Fruit fly (Drosophila melanogaster) whole organism, embryonic: ENCODE results near the gene CG43138.

Source experiments
- Adf1 ChIP-seq: fragments of 200-800 bp; sonication (Bioruptor generic); IDR thresholded peaks from 2 replicates; pipeline ENCODE4 v1.3.6; 2022; ENCODE audit warnings: missing biosample characterization, missing genetic modification characterization
- Asciz ChIP-seq: fragments of 200-800 bp; sonication (Bioruptor generic); optimal IDR thresholded peaks from 2 replicates; lab custom pipeline; 2017; ENCODE audit warnings: missing biosample characterization, mild to moderate bottlenecking, missing genetic modification characterization, missing genetic modification reagents
- Awh ChIP-seq: fragments of 200-800 bp; sonication (Bioruptor generic); IDR thresholded peaks from 2 replicates; pipeline ENCODE4, ENCODE4 v1.3.6; 2022; ENCODE audit warnings: missing biosample characterization, missing genetic modification characterization
- CG10147 ChIP-seq: fragments of 200-800 bp; sonication (Bioruptor generic); optimal IDR thresholded peaks from 2 replicates; lab custom pipeline; 2019; ENCODE audit warnings: missing biosample characterization, mild to moderate bottlenecking, missing genetic modification characterization, moderate library complexity
- CG10321 ChIP-seq: fragments of 200-800 bp; sonication (Bioruptor generic); IDR thresholded peaks from 2 replicates; pipeline ENCODE4 v1.3.6; 2022; ENCODE audit warnings: missing biosample characterization, missing genetic modification characterization
- CG10543 ChIP-seq: fragments of 200-800 bp; sonication (Bioruptor generic); optimal IDR thresholded peaks from 3 replicates; lab custom pipeline; 2017; ENCODE audit warnings: missing biosample characterization, mild to moderate bottlenecking, missing genetic modification characterization, moderate library complexity
- CG10959 ChIP-seq: fragments of 200-800 bp; sonication (Bioruptor generic); IDR thresholded peaks from 2 replicates; pipeline ENCODE4 v1.3.6; 2022; ENCODE audit warnings: missing biosample characterization, missing genetic modification characterization
- CG11723 ChIP-seq: fragments of 200-800 bp; sonication (Bioruptor generic); optimal IDR thresholded peaks from 2 replicates; lab custom pipeline; 2017; ENCODE audit warnings: missing biosample characterization, mild to moderate bottlenecking, missing genetic modification characterization
- CG12744 ChIP-seq: fragments of 200-800 bp; sonication (Bioruptor generic); optimal IDR thresholded peaks from 2 replicates; lab custom pipeline; 2016; ENCODE audit warnings: missing biosample characterization, missing genetic modification characterization
- CG13624 ChIP-seq: fragments of 200-800 bp; sonication (Bioruptor generic); optimal IDR thresholded peaks from 2 replicates; lab custom pipeline; 2016; ENCODE audit warnings: missing biosample characterization, missing genetic modification characterization
- CG14014 ChIP-seq: fragments of 200-800 bp; sonication (Bioruptor generic); IDR thresholded peaks from 2 replicates; pipeline ENCODE4 v1.3.6; 2022; ENCODE audit warnings: missing biosample characterization, missing genetic modification characterization
- CG15011 ChIP-seq: fragments of 200-800 bp; sonication (Bioruptor generic); optimal IDR thresholded peaks from 3 replicates; lab custom pipeline; 2018; ENCODE audit warnings: missing biosample characterization, mild to moderate bottlenecking, missing genetic modification characterization
- CG15514 ChIP-seq: fragments of 200-800 bp; sonication (Bioruptor generic); optimal IDR thresholded peaks from 3 replicates; lab custom pipeline; 2017; ENCODE audit warnings: missing biosample characterization, missing genetic modification characterization, mild to moderate bottlenecking, moderate library complexity, missing genetic modification reagents
- CG2199 ChIP-seq: fragments of 200-800 bp; sonication (Bioruptor generic); IDR thresholded peaks from 3 replicates; pipeline ENCODE4 v1.3.6; 2022; ENCODE audit warnings: missing biosample characterization, missing genetic modification characterization
- CG2875 ChIP-seq: fragments of 200-800 bp; sonication (Bioruptor generic); optimal IDR thresholded peaks from 2 replicates; lab custom pipeline; 2017; ENCODE audit warnings: missing biosample characterization, mild to moderate bottlenecking, missing genetic modification characterization, missing genetic modification reagents
- CG34224 ChIP-seq: fragments of 200-800 bp; sonication (Bioruptor generic); IDR thresholded peaks from 3 replicates; pipeline ENCODE4 v1.3.6; 2022; ENCODE audit warnings: missing biosample characterization, missing genetic modification characterization; ENCODE audit not compliant: partially characterized antibody
- CG4360 ChIP-seq: fragments of 200-800 bp; sonication (Bioruptor generic); IDR thresholded peaks from 2 replicates; pipeline ENCODE4 v1.3.6; 2022; ENCODE audit warnings: missing biosample characterization, missing genetic modification characterization
- CG4404 ChIP-seq: fragments of 200-800 bp; sonication (Bioruptor generic); IDR thresholded peaks from 2 replicates; pipeline ENCODE4 v1.3.6; 2022; ENCODE audit warnings: missing biosample characterization, missing genetic modification characterization
- CG4424 ChIP-seq: fragments of 200-800 bp; sonication (Bioruptor generic); optimal IDR thresholded peaks from 3 replicates; lab custom pipeline; 2016; ENCODE audit warnings: missing biosample characterization, missing genetic modification characterization
- CG6854 ChIP-seq: fragments of 200-800 bp; sonication (Bioruptor generic); optimal IDR thresholded peaks from 3 replicates; lab custom pipeline; 2017; ENCODE audit warnings: missing biosample characterization, mild to moderate bottlenecking, missing genetic modification characterization
- CTCF ChIP-seq: fragments of 200-800 bp; sonication (Bioruptor generic); optimal IDR thresholded peaks from 2 replicates; lab custom pipeline; 2017; ENCODE audit warnings: missing biosample characterization, mild to moderate bottlenecking, missing genetic modification characterization, moderate library complexity
- Dip3 ChIP-seq: fragments of 200-800 bp; sonication (Bioruptor generic); optimal IDR thresholded peaks from 3 replicates; lab custom pipeline; 2016; ENCODE audit warnings: missing biosample characterization, missing genetic modification characterization
- E2f2 ChIP-seq: fragments of 200-800 bp; sonication (Bioruptor generic); IDR thresholded peaks from 2 replicates; pipeline ENCODE4 v1.3.6; 2022; ENCODE audit warnings: missing biosample characterization, missing genetic modification characterization
- HmgD ChIP-seq: fragments of 200-800 bp; sonication (Bioruptor generic); optimal IDR thresholded peaks from 3 replicates; lab custom pipeline; 2016; ENCODE audit warnings: missing biosample characterization, missing genetic modification characterization
- Lim3 ChIP-seq: fragments of 200-800 bp; sonication (Bioruptor generic); IDR thresholded peaks from 2 replicates; pipeline ENCODE4 v1.3.6; 2022; ENCODE audit warnings: missing biosample characterization, missing genetic modification characterization
- MBD-R2 ChIP-seq: fragments of 200-800 bp; sonication (Bioruptor generic); IDR thresholded peaks from 2 replicates; pipeline ENCODE4 v1.3.6; 2022; ENCODE audit warnings: missing biosample characterization, missing genetic modification characterization
- Myb ChIP-seq: fragments of 200-800 bp; sonication (Bioruptor generic); optimal IDR thresholded peaks from 2 replicates; lab custom pipeline; 2016; ENCODE audit warnings: missing biosample characterization, missing genetic modification characterization
- Oli ChIP-seq: fragments of 200-800 bp; sonication (Bioruptor generic); optimal IDR thresholded peaks from 2 replicates; lab custom pipeline; 2018; ENCODE audit warnings: missing biosample characterization, mild to moderate bottlenecking, missing genetic modification characterization, moderate library complexity
- PHDP ChIP-seq: fragments of 200-800 bp; sonication (Bioruptor generic); optimal IDR thresholded peaks from 3 replicates; lab custom pipeline; 2018; ENCODE audit warnings: missing biosample characterization, mild to moderate bottlenecking, missing genetic modification characterization, moderate library complexity
- Poxn ChIP-seq: fragments of 200-800 bp; sonication (Bioruptor generic); IDR thresholded peaks from 2 replicates; pipeline ENCODE4 v1.3.6; 2022; ENCODE audit warnings: missing biosample characterization, missing genetic modification characterization
- Side ChIP-seq: fragments of 200-800 bp; sonication (Bioruptor generic); optimal IDR thresholded peaks from 2 replicates; lab custom pipeline; 2016; ENCODE audit warnings: missing biosample characterization, missing genetic modification characterization
- Six4 ChIP-seq: fragments of 200-800 bp; sonication (Bioruptor generic); optimal IDR thresholded peaks from 2 replicates; lab custom pipeline; 2016; ENCODE audit warnings: missing biosample characterization, missing genetic modification characterization
- Xbp1 ChIP-seq: fragments of 200-800 bp; sonication (Bioruptor generic); optimal IDR thresholded peaks from 3 replicates; lab custom pipeline; 2016; ENCODE audit warnings: missing biosample characterization, mild to moderate bottlenecking, missing genetic modification characterization
- ash1 ChIP-seq: fragments of 200-800 bp; sonication (Bioruptor generic); optimal IDR thresholded peaks from 2 replicates; lab custom pipeline; 2018; ENCODE audit warnings: missing biosample characterization, mild to moderate bottlenecking, missing genetic modification characterization
- chm ChIP-seq: fragments of 200-800 bp; sonication (Bioruptor generic); IDR thresholded peaks from 2 replicates; pipeline ENCODE4 v1.3.6; 2022; ENCODE audit warnings: missing biosample characterization, missing genetic modification characterization
- dimm ChIP-seq: fragments of 200-800 bp; sonication (Bioruptor generic); IDR thresholded peaks from 2 replicates; pipeline ENCODE4 v1.3.6; 2022; ENCODE audit warnings: missing biosample characterization, missing genetic modification characterization
- exex ChIP-seq: fragments of 200-800 bp; sonication (Bioruptor generic); optimal IDR thresholded peaks from 4 replicates; lab custom pipeline; 2018; ENCODE audit warnings: missing biosample characterization, mild to moderate bottlenecking, missing genetic modification characterization, moderate library complexity
- fd3F ChIP-seq: fragments of 200-800 bp; sonication (Bioruptor generic); optimal IDR thresholded peaks from 2 replicates; lab custom pipeline; 2018; ENCODE audit warnings: missing biosample characterization, mild to moderate bottlenecking, missing genetic modification characterization, moderate library complexity
- ind ChIP-seq: fragments of 200-800 bp; sonication (Bioruptor generic); optimal IDR thresholded peaks from 3 replicates; lab custom pipeline; 2016; ENCODE audit warnings: missing biosample characterization, missing genetic modification characterization
- jing ChIP-seq: fragments of 200-800 bp; sonication (Bioruptor generic); optimal IDR thresholded peaks from 2 replicates; lab custom pipeline; 2018; ENCODE audit warnings: missing biosample characterization, mild to moderate bottlenecking, missing genetic modification characterization
- ken ChIP-seq: fragments of 200-800 bp; sonication (Bioruptor generic); IDR thresholded peaks from 3 replicates; pipeline ENCODE4 v1.3.6; 2022; ENCODE audit warnings: missing biosample characterization, missing genetic modification characterization
- knrl ChIP-seq: fragments of 200-800 bp; sonication (Bioruptor generic); IDR thresholded peaks from 3 replicates; pipeline ENCODE4 v1.3.6; 2022; ENCODE audit warnings: missing biosample characterization, missing genetic modification characterization; ENCODE audit not compliant: partially characterized antibody
- luna ChIP-seq: fragments of 200-800 bp; sonication (Bioruptor generic); optimal IDR thresholded peaks from 2 replicates; lab custom pipeline; 2016; ENCODE audit warnings: missing biosample characterization, missing genetic modification characterization
- org-1 ChIP-seq: fragments of 200-800 bp; sonication (Bioruptor generic); optimal IDR thresholded peaks from 2 replicates; lab custom pipeline; 2017; ENCODE audit warnings: missing biosample characterization, missing genetic modification characterization
- pho ChIP-seq: fragments of 200-800 bp; sonication (Bioruptor generic); optimal IDR thresholded peaks from 2 replicates; lab custom pipeline; 2016; ENCODE audit warnings: missing biosample characterization, missing genetic modification characterization
- prd ChIP-seq, 3 experiments: fragments of >200 bp in 2 of 3; fragments of 200-800 bp in 1 of 3; sonication (Bioruptor generic) in 1 of 3; optimal IDR thresholded peaks in 2 of 3; IDR thresholded peaks in 1 of 3; 2 replicates in 2 of 3; 3 replicates in 1 of 3; pipeline versions ENCODE4 v1.3.6 to Lab custom; 2017 to 2022; ENCODE audit warnings: missing biosample characterization in 1 of 3, missing genetic modification characterization in 1 of 3
- seq ChIP-seq: fragments of 200-800 bp; sonication (Bioruptor generic); IDR thresholded peaks from 2 replicates; pipeline ENCODE4 v1.3.6; 2022; ENCODE audit warnings: missing biosample characterization, missing genetic modification characterization
- sug ChIP-seq: fragments of 200-800 bp; optimal IDR thresholded peaks from 2 replicates; lab custom pipeline; 2019; ENCODE audit warnings: missing biosample characterization, mild to moderate bottlenecking, missing genetic modification characterization, moderate library complexity
- trem ChIP-seq: fragments of 200-800 bp; optimal IDR thresholded peaks from 3 replicates; lab custom pipeline; 2019; ENCODE audit warnings: missing biosample characterization, mild to moderate bottlenecking, missing genetic modification characterization, moderate library complexity
- trh ChIP-seq: fragments of 200-800 bp; sonication (Bioruptor generic); optimal IDR thresholded peaks from 2 replicates; lab custom pipeline; 2016; ENCODE audit warnings: missing biosample characterization, missing genetic modification characterization
- zen ChIP-seq: fragments of 200-800 bp; sonication (Bioruptor generic); optimal IDR thresholded peaks from 3 replicates; lab custom pipeline; 2018; ENCODE audit warnings: missing biosample characterization, mild to moderate bottlenecking, missing genetic modification characterization, moderate library complexity
- zen2 ChIP-seq: fragments of 200-800 bp; sonication (Bioruptor generic); IDR thresholded peaks from 3 replicates; pipeline ENCODE4 v1.3.6; 2022; ENCODE audit warnings: missing biosample characterization, missing genetic modification characterization; ENCODE audit not compliant: partially characterized antibody

CG43138 gene

DNA sequence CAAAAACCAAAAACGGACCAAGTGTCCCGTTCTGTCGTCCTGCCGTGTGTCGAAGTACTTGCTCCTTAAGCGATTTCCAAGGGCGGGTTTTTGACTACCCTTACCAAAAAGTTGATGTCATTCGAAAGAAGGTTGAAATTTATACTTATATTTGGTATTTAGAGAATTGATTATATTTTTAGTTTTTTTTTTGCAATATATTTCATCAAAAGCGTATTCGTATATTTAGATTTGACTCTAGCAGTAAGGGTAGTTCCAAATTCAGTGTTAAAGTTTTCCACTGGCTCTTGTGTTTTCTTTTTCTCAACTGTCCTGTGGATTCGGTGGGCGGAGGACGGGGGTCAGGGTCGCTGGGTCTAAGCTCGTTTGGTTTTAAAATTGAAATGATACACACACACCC is 22.6 kb downstream of the CG43138 start (continued):
- no peak for TF ChIP-seq Myb (GFP tag; lab: Kevin White, UChicago)
- no peak for TF ChIP-seq Six4 (GFP tag; lab: Kevin White, UChicago)
- no peak for TF ChIP-seq fd3F (GFP tag; lab: Kevin White, UChicago)
- TF ChIP-seq chm, result no peak
- no peak for TF ChIP-seq Adf1 (GFP tag; lab: Robert Waterston, UW)
- no peak for TF ChIP-seq MBD-R2 (GFP tag; lab: Robert Waterston, UW)
- no peak for TF ChIP-seq dimm (GFP tag; lab: Robert Waterston, UW)
- TF ChIP-seq Xbp1, result peak; percentile 1
- no peak for TF ChIP-seq CG10959 (GFP tag; lab: Robert Waterston, UW)
- TF ChIP-seq CG14014 (GFP tag; lab: Robert Waterston, UW), result 0 out of 2 replicates have a peak, but pooled peaks have one; percentile 27
- no peak for TF ChIP-seq Poxn
- TF ChIP-seq CTCF, result no peak
- peak; percentile 65 for TF ChIP-seq Awh (GFP tag; lab: Robert Waterston, UW)
- peak; percentile 50 for TF ChIP-seq PHDP (tag; lab: Kevin White, UChicago)
- TF ChIP-seq CG15011 (GFP tag; lab: Kevin White, UChicago), result no peak
- no peak for TF ChIP-seq CG10147 (GFP tag; lab: Kevin White, UChicago)
- peak; percentile 7 for TF ChIP-seq CG4424 (GFP tag; lab: Kevin White, UChicago)
- no peak for TF ChIP-seq CG10543 (GFP tag; lab: Kevin White, UChicago)
- no peak for TF ChIP-seq org-1 (GFP tag; lab: Kevin White, UChicago)
- TF ChIP-seq CG10321 (GFP tag; lab: Robert Waterston, UW), result no peak
- no peak for TF ChIP-seq CG13624 (GFP tag; lab: Kevin White, UChicago)
- TF ChIP-seq ken (GFP tag; lab: Robert Waterston, UW), result peak; percentile 15; the same call in 1 of the 3 replicates
- TF ChIP-seq CG34224, result no peak
- TF ChIP-seq pho (GFP tag; lab: Kevin White, UChicago), result no peak
- no peak for TF ChIP-seq CG4404
- no peak for TF ChIP-seq CG12744 (GFP tag; lab: Kevin White, UChicago)
- no peak for TF ChIP-seq CG6854
- TF ChIP-seq prd (optimal IDR thresholded peaks at IDR 0.05; lab: Kevin White, UChicago), result no peak
- peak; percentile 58; the same call in 1 of the 3 replicates for TF ChIP-seq prd (GFP tag; IDR thresholded peaks at IDR 0.05; lab: Robert Waterston, UW)
- TF ChIP-seq CG4360 (GFP tag; lab: Robert Waterston, UW), result no peak
- no peak for TF ChIP-seq HmgD (GFP tag; lab: Kevin White, UChicago)
- TF ChIP-seq trh (GFP tag; lab: Kevin White, UChicago), result no peak
- no peak for TF ChIP-seq exex (tag; lab: Kevin White, UChicago)
- TF ChIP-seq trem, result no peak
- no peak for TF ChIP-seq Lim3 (GFP tag; lab: Robert Waterston, UW)
- TF ChIP-seq Side, result no peak
- peak; percentile 29; the same call in 1 of the 2 replicates for TF ChIP-seq seq (GFP tag; lab: Robert Waterston, UW)
- no peak for TF ChIP-seq ash1
- TF ChIP-seq CG11723 (GFP tag; lab: Kevin White, UChicago), result no peak
- no peak for TF ChIP-seq jing
- TF ChIP-seq zen2 (GFP tag; lab: Robert Waterston, UW), result no peak
- no peak for TF ChIP-seq CG2199 (GFP tag; lab: Robert Waterston, UW)
- TF ChIP-seq ind (GFP tag; lab: Kevin White, UChicago), result no peak
- TF ChIP-seq E2f2 (GFP tag; lab: Robert Waterston, UW), result no peak
- no peak for TF ChIP-seq Dip3
- TF ChIP-seq luna, result no peak
- no peak for TF ChIP-seq sug
- no peak for TF ChIP-seq knrl (GFP tag; lab: Robert Waterston, UW)
- TF ChIP-seq CG2875 (GFP tag; lab: Kevin White, UChicago), result no peak
- no peak for TF ChIP-seq Asciz (GFP tag; lab: Kevin White, UChicago)
- peak; percentile 19 for TF ChIP-seq Oli
- peak; percentile 8 for TF ChIP-seq CG15514
- TF ChIP-seq zen (tag; lab: Kevin White, UChicago), result no peak
